Fruit fly (Drosophila melanogaster): ENCODE results near the gene SPR.

The SPR gene

DNA sequence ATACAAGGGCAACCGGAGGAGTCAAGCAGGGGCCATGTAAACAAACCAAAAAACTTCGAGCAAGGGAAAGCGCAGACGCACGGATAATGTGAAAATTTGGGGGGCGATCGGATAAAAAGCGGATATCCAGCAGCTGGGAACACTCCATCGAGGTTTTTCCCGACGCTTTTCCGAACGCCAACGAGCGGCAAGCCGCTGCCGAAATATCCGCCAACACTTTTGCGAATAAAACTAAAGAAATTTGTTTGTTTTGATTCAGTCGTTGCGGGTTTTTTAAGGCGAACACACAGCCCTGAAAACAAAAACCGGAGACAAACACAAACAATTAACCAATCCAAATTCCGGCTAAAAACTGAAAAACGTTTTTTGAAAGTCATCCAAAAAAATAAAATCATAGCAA is at the start of gene SPR:
SPR (plus strand) TSS at position 253 of the 400 bp plus-strand sequence.
- TF ChIP-seq eg (GFP tag; IDR thresholded peaks at IDR 0.05) (0 out of 3 replicates have a peak, but pooled peaks have one; percentile 25), CG6792 (GFP tag; optimal IDR thresholded peaks at IDR 0.05) (no peak)

DNA sequence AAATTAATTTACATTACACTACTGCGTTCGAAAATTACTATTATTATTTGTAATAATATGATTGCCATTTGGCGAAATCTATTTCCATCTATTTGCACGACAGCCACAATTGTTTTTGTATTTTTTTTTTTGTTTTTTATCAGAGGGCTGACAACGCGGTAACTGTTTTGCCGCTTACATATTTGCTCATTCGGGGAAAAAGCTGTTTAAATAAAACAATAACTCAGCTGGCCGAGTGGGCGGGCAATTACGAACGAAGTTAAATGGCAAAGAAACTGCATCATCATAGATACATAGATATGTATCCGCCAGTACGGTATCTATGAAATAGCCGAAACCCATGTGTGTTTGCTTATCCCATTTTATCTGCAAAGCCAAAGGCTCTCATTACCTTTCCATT is 37.6 kb upstream of the SPR start:
- TF ChIP-seq CG6854 (GFP tag; optimal IDR thresholded peaks at IDR 0.05) (no peak), fkh (GFP tag; optimal IDR thresholded peaks at IDR 0.05) (peak; percentile 65)

dm6 chrX:5410749-5411148 is 35.7 kb upstream of the SPR start, which contains the start of gene NAAT1:
Gene NAAT1 (minus strand): TSS chrX:5410849.
- TF ChIP-seq Eip93F (GFP tag; optimal IDR thresholded peaks at IDR 0.05) (no peak), CG8632 (GFP tag; optimal IDR thresholded peaks at IDR 0.05) (no peak), cyc (GFP tag; optimal IDR thresholded peaks at IDR 0.05) (no peak), CG3919 (GFP tag; optimal IDR thresholded peaks at IDR 0.05) (no peak), dac (GFP tag; optimal IDR thresholded peaks at IDR 0.05) (no peak), Met (GFP tag; optimal IDR thresholded peaks at IDR 0.05) (no peak)

DNA sequence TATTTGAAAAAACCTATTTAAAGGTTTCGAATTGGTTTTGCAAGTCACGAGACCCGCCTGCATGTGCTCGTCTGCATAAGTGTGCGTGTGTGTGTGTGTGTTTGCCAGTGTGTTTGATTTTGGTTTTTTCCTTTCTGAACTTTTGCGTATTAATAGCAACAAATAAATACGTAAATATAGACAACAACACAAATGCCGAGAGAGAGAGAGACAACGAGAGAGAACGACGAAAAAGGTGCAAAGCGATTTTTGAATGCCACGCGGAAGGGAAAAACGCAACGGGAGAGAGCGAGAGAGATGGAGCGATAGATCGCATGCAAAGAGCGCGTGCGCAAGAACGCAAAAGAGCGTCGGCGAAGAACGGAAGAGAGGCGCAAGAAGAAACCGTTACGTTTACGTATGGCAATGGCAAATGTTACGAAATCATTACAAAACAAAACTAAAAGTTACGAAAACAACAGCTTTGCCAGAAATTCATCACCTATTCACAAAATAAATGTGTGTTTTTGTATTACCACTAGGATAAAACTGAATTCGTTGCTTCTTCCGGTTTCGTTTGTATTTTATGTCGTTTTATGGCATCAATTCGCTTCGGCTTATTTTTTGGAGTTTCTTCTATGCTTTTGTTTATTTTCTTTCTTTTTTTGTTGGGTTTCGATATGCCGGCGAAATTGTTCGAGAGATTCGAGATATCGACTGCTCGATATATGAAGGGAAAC is 28.5 kb upstream of the SPR start:
- TF ChIP-seq CG7368 (GFP tag; optimal IDR thresholded peaks at IDR 0.05) (no peak), CG1621 (tag; optimal IDR thresholded peaks at IDR 0.05) (no peak), Gug (GFP tag; IDR thresholded peaks at IDR 0.05) (no peak), CG6276 (GFP tag; optimal IDR thresholded peaks at IDR 0.05) (no peak), CG6163 (GFP tag; IDR thresholded peaks at IDR 0.05) (no peak; the same call in 2 of the 3 replicates), CG6792 (GFP tag; optimal IDR thresholded peaks at IDR 0.05) (no peak), CG31627 (GFP tag; optimal IDR thresholded peaks at IDR 0.05) (no peak), esn (GFP tag; optimal IDR thresholded peaks at IDR 0.05) (no peak), spab (GFP tag; optimal IDR thresholded peaks at IDR 0.05) (no peak), achi (GFP tag; optimal IDR thresholded peaks at IDR 0.05) (no peak), CG32006 (GFP tag; optimal IDR thresholded peaks at IDR 0.05) (no peak), CG8632 (GFP tag; optimal IDR thresholded peaks at IDR 0.05) (no peak), eg (GFP tag; IDR thresholded peaks at IDR 0.05) (0 out of 3 replicates have a peak, but pooled peaks have one; percentile 42), CG8319 (GFP tag; optimal IDR thresholded peaks at IDR 0.05) (no peak), fd85E (GFP tag; optimal IDR thresholded peaks at IDR 0.05) (no peak), CG3032 (tag; optimal IDR thresholded peaks at IDR 0.05) (no peak), Ets96B (tag; optimal IDR thresholded peaks at IDR 0.05) (no peak), Blimp-1 (GFP tag; optimal IDR thresholded peaks at IDR 0.05) (no peak), vri (GFP tag; optimal IDR thresholded peaks at IDR 0.05) (peak; percentile 37), lz (GFP tag; optimal IDR thresholded peaks at IDR 0.05) (no peak), CG10669 (GFP tag; optimal IDR thresholded peaks at IDR 0.05) (no peak), CG16779 (tag; optimal IDR thresholded peaks at IDR 0.05) (no peak), Hr39 (GFP tag; optimal IDR thresholded peaks at IDR 0.05) (no peak), fd59A (GFP tag; optimal IDR thresholded peaks at IDR 0.05) (no peak), CG11762 (GFP tag; optimal IDR thresholded peaks at IDR 0.05; ENCODE audit: insufficient read depth) (no peak), Sox14 (GFP tag; optimal IDR thresholded peaks at IDR 0.05) (no peak), Eip78C (GFP tag) (peak; percentile 32), CG15336 (GFP tag; IDR thresholded peaks at IDR 0.05) (peak; percentile 31; the same call in 1 of the 2 replicates), Eip93F (GFP tag; optimal IDR thresholded peaks at IDR 0.05) (no peak), CG8119 (GFP tag; IDR thresholded peaks at IDR 0.05) (no peak), OdsH (GFP tag; optimal IDR thresholded peaks at IDR 0.05) (no peak), dac (GFP tag; optimal IDR thresholded peaks at IDR 0.05) (no peak), CG9139 (GFP tag; optimal IDR thresholded peaks at IDR 0.05) (no peak), CG10631 (GFP tag; optimal IDR thresholded peaks at IDR 0.05) (no peak), Sox102F (GFP tag; optimal IDR thresholded peaks at IDR 0.05) (no peak), salr (GFP tag; optimal IDR thresholded peaks at IDR 0.05) (no peak), cyc (GFP tag; optimal IDR thresholded peaks at IDR 0.05) (no peak), fkh (GFP tag; optimal IDR thresholded peaks at IDR 0.05) (peak; percentile 39), Met (GFP tag; optimal IDR thresholded peaks at IDR 0.05) (no peak), net (GFP tag; optimal IDR thresholded peaks at IDR 0.05) (no peak), acj6 (GFP tag; optimal IDR thresholded peaks at IDR 0.05) (no peak), Ets21C (GFP tag; optimal IDR thresholded peaks at IDR 0.05) (no peak)
